Worm (Caenorhabditis elegans): ENCODE measurements around the gene W03F8.6.

DNA sequence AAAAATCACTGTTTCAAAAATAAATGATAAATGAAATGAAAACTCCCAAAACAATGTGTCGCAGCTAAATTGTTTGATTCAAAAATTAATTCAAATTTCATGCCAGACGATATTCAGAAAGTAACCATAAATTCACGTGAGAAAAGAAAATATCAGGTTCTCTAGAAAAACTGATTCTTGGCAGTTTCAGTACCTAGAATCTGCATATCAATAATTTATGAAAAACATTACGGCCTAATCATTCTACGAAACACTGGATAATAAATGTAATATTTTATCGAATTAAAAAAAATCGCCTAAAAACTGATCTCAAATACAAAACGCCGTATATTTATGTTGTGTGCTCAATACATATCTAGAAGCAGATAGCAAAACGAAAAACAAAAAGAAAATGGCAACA lies 14.4 kb upstream of the W03F8.6 start:
- TF ChIP-seq lin-15B (tag; optimal IDR thresholded peaks at IDR 0.05) (no peak), snpc-4 (tag; optimal IDR thresholded peaks at IDR 0.05) (no peak), rnt-1 (tag; optimal IDR thresholded peaks at IDR 0.05) (no peak), egl-27 (tag; optimal IDR thresholded peaks at IDR 0.05) (no peak), grh-1 (GFP tag; IDR thresholded peaks at IDR 0.05) (no peak), ceh-82 (tag; optimal IDR thresholded peaks at IDR 0.05) (no peak), skn-1 (tag; optimal IDR thresholded peaks at IDR 0.05) (no peak), isw-1 (GFP tag; IDR thresholded peaks at IDR 0.05) (no peak), unc-62 (GFP tag; optimal IDR thresholded peaks at IDR 0.05) (no peak), fos-1 (tag; optimal IDR thresholded peaks at IDR 0.05) (no peak), pqm-1 (tag; optimal IDR thresholded peaks at IDR 0.05) (no peak)
